Worm (Caenorhabditis elegans) whole organism, L4/young adult: ENCODE results near the gene F56D5.9.

Experiments used
- W03F9.2 ChIP-seq: fragments of 150-350 bp; optimal IDR thresholded peaks from 2 replicates; lab custom pipeline; 2014; ENCODE audit warnings: missing biosample characterization, missing genetic modification characterization
- dao-5 ChIP-seq: sonication (generic microtip); optimal IDR thresholded peaks from 2 replicates; lab custom pipeline; 2016; ENCODE audit warnings: missing genotype, missing genetic modification characterization, moderate library complexity, missing compliant biosample characterization
- him-1 ChIP-seq: sonication (generic microtip); optimal IDR thresholded peaks from 2 replicates; lab custom pipeline; 2016; ENCODE audit warnings: missing genotype, missing genetic modification reagents, missing genetic modification characterization, missing compliant biosample characterization

- TF ChIP-seq him-1 (tag; lab: Kevin White, UChicago) = no peak
- TF ChIP-seq dao-5 = no peak
- TF ChIP-seq W03F9.2 (tag; lab: Kevin White, UChicago) = no peak
Measured at ce11 chrIV:9451816-9452215, 29.5 kb upstream of the F56D5.9 start.
